Worm (Caenorhabditis elegans): ENCODE measurements around the gene srw-24.
"Not testable (repeated sequence)": the region's sequence is repeated elsewhere in the genome, so short reads cannot be mapped to it uniquely, and the experiment has no call there.

The srw-24 gene

ce11 chrV:15193909-15194308 is 29.9 kb upstream of the srw-24 start, which contains the start of gene Y75B12B.13:
Y75B12B.13 (minus strand) TSS chrV:15194009.
- no peak for TF ChIP-seq efl-1 (optimal IDR thresholded peaks at IDR 0.05)
- TF ChIP-seq efl-1 (GFP tag; optimal IDR thresholded peaks at IDR 0.05 in 1 of 2): peak in 1 of 2 experiments; percentile 51
- TF ChIP-seq ceh-82 (tag; optimal IDR thresholded peaks at IDR 0.05): no peak

- TF ChIP-seq ceh-88 (GFP tag; IDR thresholded peaks at IDR 0.05): no peak
- no peak for TF ChIP-seq vab-15 (tag; optimal IDR thresholded peaks at IDR 0.05)
- no peak for TF ChIP-seq lin-15B (tag; optimal IDR thresholded peaks at IDR 0.05)
- no peak for TF ChIP-seq nhr-77 (tag; optimal IDR thresholded peaks at IDR 0.05)
- TF ChIP-seq nhr-85 (tag): no peak
- TF ChIP-seq pag-3 (tag; optimal IDR thresholded peaks at IDR 0.05; ENCODE audit: borderline replicate concordance, insufficient read depth): no peak
- TF ChIP-seq C34B4.2 (tag; optimal IDR thresholded peaks at IDR 0.05): no peak
- no peak for TF ChIP-seq mef-2 (tag; optimal IDR thresholded peaks at IDR 0.05)
- no peak for TF ChIP-seq unc-30 (tag; optimal IDR thresholded peaks at IDR 0.05)
- TF ChIP-seq efl-1 (optimal IDR thresholded peaks at IDR 0.05): no peak
- TF ChIP-seq efl-1 (GFP tag; optimal IDR thresholded peaks at IDR 0.05 in 1 of 2): no peak
- TF ChIP-seq zip-4 (GFP tag; optimal IDR thresholded peaks at IDR 0.05): no peak
- TF ChIP-seq pax-3 (tag; optimal IDR thresholded peaks at IDR 0.05): no peak
- TF ChIP-seq xbp-1 (tag; optimal IDR thresholded peaks at IDR 0.05): no peak
- no peak for TF ChIP-seq rnt-1 (tag; optimal IDR thresholded peaks at IDR 0.05)
Observed at ce11 chrV:15197955-15198354, 25.8 kb upstream of the srw-24 start, which contains the start of gene srw-1. srw-1 (plus strand) TSS chrV:15198255.

ce11 chrV:15199768-15200167 is 24.0 kb upstream of the srw-24 start, which contains the start of gene Y75B12B.10:
Y75B12B.10 (plus strand) TSS chrV:15200068.
- no peak for TF ChIP-seq xbp-1 (tag; optimal IDR thresholded peaks at IDR 0.05)
- no peak for TF ChIP-seq aha-1 (tag; optimal IDR thresholded peaks at IDR 0.05)
- TF ChIP-seq lin-35 (GFP tag; optimal IDR thresholded peaks at IDR 0.05): no peak
- TF ChIP-seq ztf-11 (tag; optimal IDR thresholded peaks at IDR 0.05): no peak
- TF ChIP-seq hpl-2 (GFP tag; optimal IDR thresholded peaks at IDR 0.05): no peak
- no peak for TF ChIP-seq nhr-12 (tag; optimal IDR thresholded peaks at IDR 0.05)
- TF ChIP-seq nhr-47 (tag; optimal IDR thresholded peaks at IDR 0.05): no peak
- no peak for TF ChIP-seq ceh-90 (tag; optimal IDR thresholded peaks at IDR 0.05)
- TF ChIP-seq mdl-1 (tag; optimal IDR thresholded peaks at IDR 0.05): no peak
- TF ChIP-seq fkh-8 (tag; optimal IDR thresholded peaks at IDR 0.05): no peak
- TF ChIP-seq ceh-8 (GFP tag; optimal IDR thresholded peaks at IDR 0.05): no peak
- no peak for TF ChIP-seq sox-4 (tag; optimal IDR thresholded peaks at IDR 0.05)
- no peak for TF ChIP-seq pqm-1 (tag; optimal IDR thresholded peaks at IDR 0.05)
- TF ChIP-seq fos-1 (tag; optimal IDR thresholded peaks at IDR 0.05): no peak
- TF ChIP-seq mab-9 (GFP tag; IDR thresholded peaks at IDR 0.05): no peak
- TF ChIP-seq alr-1 (tag; optimal IDR thresholded peaks at IDR 0.05; ENCODE audit: borderline replicate concordance): no peak
- TF ChIP-seq ztf-4 (tag; optimal IDR thresholded peaks at IDR 0.05): no peak

- not testable (repeated sequence) for TF ChIP-seq snpc-4 (tag; optimal IDR thresholded peaks at IDR 0.05); mef-2 (tag; optimal IDR thresholded peaks at IDR 0.05); hpl-2 (GFP tag; optimal IDR thresholded peaks at IDR 0.05)
Observed at ce11 chrV:15207681-15208080, 16.1 kb upstream of the srw-24 start, which contains the start of gene C41G6.12. C41G6.12 (minus strand) TSS chrV:15207781.

ce11 chrV:15211869-15212268 is 11.9 kb upstream of the srw-24 start, which contains the start of gene sri-24:
sri-24 (plus strand) TSS chrV:15212169.
- TF ChIP-seq nhr-71, irx-1, skn-1 (tag; optimal IDR thresholded peaks at IDR 0.05): not testable (repeated sequence)
